Worm (Caenorhabditis elegans) whole organism, L1 larva: ENCODE measurements around the gene lgc-52.

Experiments
- ceh-8 ChIP-seq: fragments of 200-800 bp; sonication (Bioruptor generic); optimal IDR thresholded peaks from 2 replicates; lab custom pipeline; 2018; ENCODE audit warnings: mild to moderate bottlenecking, missing genetic modification characterization, moderate library complexity, missing compliant biosample characterization
- ceh-82 ChIP-seq, 3 experiments: fragments of 150-350 bp in 1 of 3; sonication (generic microtip) in 2 of 3; optimal IDR thresholded peaks; 2 replicates each; lab custom pipeline; 2014 to 2017; ENCODE audit warnings: missing biosample characterization in 3 of 3, missing genetic modification characterization in 3 of 3
- ces-1 ChIP-seq: fragments of 150-350 bp; optimal IDR thresholded peaks from 2 replicates; lab custom pipeline; 2014; ENCODE audit warnings: missing biosample characterization, missing genetic modification reagents, missing genetic modification characterization
- fkh-10 ChIP-seq: sonication (generic microtip); optimal IDR thresholded peaks from 2 replicates; lab custom pipeline; 2017; ENCODE audit warnings: missing biosample characterization, missing genetic modification reagents, missing genetic modification characterization
- nhr-11 ChIP-seq: fragments of 150-350 bp; optimal IDR thresholded peaks from 2 replicates; lab custom pipeline; 2014; ENCODE audit warnings: missing biosample characterization, missing genetic modification characterization
- nhr-237 ChIP-seq: fragments of 150-350 bp; optimal IDR thresholded peaks from 2 replicates; lab custom pipeline; 2014; ENCODE audit warnings: missing biosample characterization, missing genetic modification characterization
- nhr-76 ChIP-seq: sonication (generic microtip); optimal IDR thresholded peaks from 2 replicates; lab custom pipeline; 2017; ENCODE audit warnings: missing biosample characterization, missing genetic modification characterization
- pag-3 ChIP-seq: sonication (generic microtip); optimal IDR thresholded peaks from 2 replicates; lab custom pipeline; 2017; ENCODE audit warnings: missing genetic modification characterization, mild to moderate bottlenecking, missing compliant biosample characterization, antibody characterized with exemption, borderline replicate concordance; ENCODE audit not compliant: insufficient read depth
- snpc-4 ChIP-seq: fragments of 150-350 bp; optimal IDR thresholded peaks from 2 replicates; lab custom pipeline; 2014; ENCODE audit warnings: missing biosample characterization, missing genetic modification characterization
- sptf-1 ChIP-seq: fragments of 150-350 bp; optimal IDR thresholded peaks from 2 replicates; lab custom pipeline; 2014; ENCODE audit warnings: missing biosample characterization, missing genetic modification characterization
- tbx-2 ChIP-seq: sonication (generic microtip); optimal IDR thresholded peaks from 2 replicates; lab custom pipeline; 2016; ENCODE audit warnings: missing genetic modification characterization, missing compliant biosample characterization
- unc-62 ChIP-seq: fragments of 150-350 bp; optimal IDR thresholded peaks from 2 replicates; lab custom pipeline; 2014; ENCODE audit warnings: missing biosample characterization, missing genetic modification reagents, missing genetic modification characterization
- zag-1 ChIP-seq: fragments of 150-350 bp; optimal IDR thresholded peaks from 2 replicates; lab custom pipeline; 2014; ENCODE audit warnings: missing biosample characterization, missing genetic modification characterization
- ztf-4 ChIP-seq: fragments of 150-350 bp; optimal IDR thresholded peaks from 2 replicates; lab custom pipeline; 2014; ENCODE audit warnings: missing biosample characterization, missing genetic modification characterization

DNA sequence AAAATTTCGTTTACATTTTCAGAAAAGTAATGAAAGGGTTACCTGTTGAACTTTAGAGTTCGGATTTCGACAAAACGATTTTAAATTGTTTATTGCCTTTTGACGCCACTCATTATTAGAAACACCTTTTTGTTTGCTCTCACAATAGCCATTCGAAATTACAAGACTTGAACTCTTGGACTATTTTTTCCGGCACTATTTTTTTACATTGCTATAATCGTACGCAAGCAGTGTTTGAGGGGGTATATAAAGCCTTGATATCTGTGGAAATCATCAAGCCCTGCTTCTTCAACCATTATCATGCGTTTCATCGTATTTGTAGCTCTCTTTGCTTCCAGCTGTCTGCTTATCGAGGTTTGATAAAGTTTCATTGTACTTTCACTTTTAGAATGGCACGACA lies 55.7 kb downstream of the lgc-52 start, which contains the start of gene pqn-91:
- no peak for TF ChIP-seq pag-3 (tag; lab: Kevin White, UChicago)
- TF ChIP-seq tbx-2 (tag; lab: Kevin White, UChicago) = no peak
- no peak for TF ChIP-seq ztf-4 (tag; lab: Kevin White, UChicago)
- TF ChIP-seq fkh-10 (GFP tag; lab: Kevin White, UChicago) = no peak
- TF ChIP-seq unc-62 (GFP tag; lab: Kevin White, UChicago) = no peak
- TF ChIP-seq nhr-11 (tag; lab: Kevin White, UChicago) = no peak
- no peak for TF ChIP-seq nhr-76
- TF ChIP-seq ceh-8 = no peak
- TF ChIP-seq zag-1 (tag; lab: Kevin White, UChicago) = no peak
- no peak for TF ChIP-seq snpc-4 (tag; lab: Kevin White, UChicago)
- TF ChIP-seq ces-1 (GFP tag; lab: Kevin White, UChicago) = no peak
- no peak for TF ChIP-seq ceh-82 (tag; optimal IDR thresholded peaks at IDR 0.05; lab: Kevin White, UChicago)
- no peak for TF ChIP-seq nhr-237 (tag; lab: Kevin White, UChicago)
- no peak for TF ChIP-seq sptf-1 (tag; lab: Kevin White, UChicago)
